Fruit fly (Drosophila melanogaster): Measurements from ENCODE around the gene CG31668.

- TF ChIP-seq h (optimal IDR thresholded peaks at IDR 0.05) (peak; percentile 32), ttk (optimal IDR thresholded peaks at IDR 0.05) (no peak), Myc (optimal IDR thresholded peaks at IDR 0.05) (no peak), psq (optimal IDR thresholded peaks at IDR 0.05) (no peak), Sin3A (optimal IDR thresholded peaks at IDR 0.05) (no peak)
These were observed 11.6 kb downstream of the CG31668 start for dm6 chr2L:2194305-2194828.
